Worm (Caenorhabditis elegans): ENCODE results near the gene fkh-9.

- TF ChIP-seq alr-1 (tag; optimal IDR thresholded peaks at IDR 0.05) (no peak), ceh-16 (tag; optimal IDR thresholded peaks at IDR 0.05) (no peak), snpc-4 (tag; optimal IDR thresholded peaks at IDR 0.05) (no peak), blmp-1 (tag; optimal IDR thresholded peaks at IDR 0.05; ENCODE audit: insufficient read depth) (no peak), skn-1 (tag; optimal IDR thresholded peaks at IDR 0.05) (no peak), C34F6.9 (tag; optimal IDR thresholded peaks at IDR 0.05) (no peak), lsy-2 (tag; optimal IDR thresholded peaks at IDR 0.05) (no peak)
Observed at ce11 chrX:3873445-3873844, 46.7 kb upstream of the fkh-9 start, which contains the start of gene lim-4.
